Worm (Caenorhabditis elegans) whole organism, midembryonic: Measurements from ENCODE around the gene twk-39.

Experiments
- T22C8.4 ChIP-seq: fragments of 200-800 bp; sonication (Bioruptor generic); IDR thresholded peaks from 2 replicates; pipeline ENCODE4 v1.3.6; 2022; ENCODE audit warnings: missing genetic modification characterization, missing compliant biosample characterization
- flt-1 ChIP-seq: fragments of 200-800 bp; sonication (Bioruptor generic); IDR thresholded peaks from 2 replicates; pipeline ENCODE4 v1.3.6; 2022; ENCODE audit warnings: missing genetic modification characterization, missing compliant biosample characterization
- ztf-29 ChIP-seq: fragments of 200-800 bp; sonication (Bioruptor generic); IDR thresholded peaks from 2 replicates; pipeline ENCODE4 v1.3.6; 2022; ENCODE audit warnings: missing genetic modification reagents, missing genetic modification characterization, missing compliant biosample characterization

- no peak for TF ChIP-seq T22C8.4
- no peak for TF ChIP-seq ztf-29 (GFP tag; lab: Robert Waterston, UW)
- no peak for TF ChIP-seq flt-1 (GFP tag; lab: Robert Waterston, UW)
Measured at ce11 chrIII:11757892-11758291, 37.7 kb upstream of the twk-39 start.
